Worm (Caenorhabditis elegans) whole organism, early embryonic: ENCODE data around the gene Y70C5A.4.

ENCODE experiments used
- ama-1 ChIP-seq: fragments of 150-350 bp; optimal IDR thresholded peaks from 2 replicates; lab custom pipeline; 2014
- ceh-13 ChIP-seq: fragments of 200-800 bp; sonication (Bioruptor generic); optimal IDR thresholded peaks from 2 replicates; lab custom pipeline; 2018; ENCODE audit warnings: mild to moderate bottlenecking, missing genetic modification characterization, missing compliant biosample characterization
- ceh-36 ChIP-seq: sonication (generic microtip); optimal IDR thresholded peaks from 2 replicates; lab custom pipeline; 2016; ENCODE audit warnings: missing genetic modification characterization, inconsistent platforms, missing compliant biosample characterization
- flt-1 ChIP-seq: fragments of 200-800 bp; sonication (Bioruptor generic); IDR thresholded peaks from 2 replicates; pipeline ENCODE4 v1.3.6; 2022; ENCODE audit warnings: missing genetic modification characterization, missing compliant biosample characterization
- hmbx-1 ChIP-seq: sonication (generic microtip); optimal IDR thresholded peaks from 2 replicates; lab custom pipeline; 2016; ENCODE audit warnings: mild to moderate bottlenecking, missing genetic modification characterization, missing compliant biosample characterization
- hmg-4 ChIP-seq: fragments of 200-800 bp; sonication (Bioruptor generic); optimal IDR thresholded peaks from 2 replicates; lab custom pipeline; 2018; ENCODE audit warnings: mild to moderate bottlenecking, missing genetic modification characterization, missing compliant biosample characterization
- hnd-1 ChIP-seq: sonication (generic microtip); optimal IDR thresholded peaks from 2 replicates; lab custom pipeline; 2016; ENCODE audit warnings: missing genetic modification characterization, missing compliant biosample characterization
- pes-1 ChIP-seq: fragments of 200-800 bp; sonication (Bioruptor generic); IDR thresholded peaks from 2 replicates; pipeline ENCODE4 v1.3.6; 2022; ENCODE audit warnings: missing genetic modification reagents, missing genetic modification characterization, missing compliant biosample characterization
- scrt-1 ChIP-seq: fragments of 200-800 bp; sonication (Bioruptor generic); IDR thresholded peaks from 2 replicates; pipeline ENCODE4 v1.3.6; 2022; ENCODE audit warnings: missing genetic modification characterization, missing compliant biosample characterization
- sea-1 ChIP-seq: fragments of 200-800 bp; sonication (Bioruptor generic); conservative IDR thresholded peaks from 2 replicates; pipeline ENCODE4 v1.3.6; 2022; ENCODE audit warnings: missing genetic modification characterization, missing compliant biosample characterization
- tbx-11 ChIP-seq: fragments of 200-800 bp; sonication (Bioruptor generic); IDR thresholded peaks from 2 replicates; pipeline ENCODE4 v1.3.6; 2022; ENCODE audit warnings: missing genetic modification characterization, missing compliant biosample characterization
- tra-4 ChIP-seq: sonication (generic microtip); optimal IDR thresholded peaks from 2 replicates; lab custom pipeline; 2017; ENCODE audit warnings: missing genetic modification characterization, missing compliant biosample characterization

DNA sequence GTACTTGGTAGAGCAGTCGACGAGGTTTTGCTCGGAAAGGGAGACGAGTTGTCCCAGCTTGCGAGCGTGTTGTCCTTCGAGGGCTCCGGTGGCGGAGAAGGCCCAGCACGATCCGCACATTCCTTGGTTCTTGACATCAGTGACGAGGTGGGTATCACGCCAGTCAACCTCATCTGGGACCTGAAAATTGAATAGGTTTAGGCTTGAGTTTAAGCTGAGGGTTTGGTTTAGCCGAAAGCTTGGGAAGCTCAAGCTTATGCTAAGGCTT, 23.8 kb upstream of the Y70C5A.4 start:
- TF ChIP-seq ama-1 (lab: Kevin White, UChicago) (no peak), sea-1 (no peak), pes-1 (GFP tag; lab: Robert Waterston, UW) (no peak), tra-4 (tag; lab: Kevin White, UChicago) (no peak), hnd-1 (no peak), hmg-4 (GFP tag; lab: Kevin White, UChicago) (no peak), tbx-11 (no peak), scrt-1 (GFP tag; lab: Robert Waterston, UW) (no peak), ceh-13 (no peak), ceh-36 (no peak), hmbx-1 (no peak), flt-1 (GFP tag; lab: Robert Waterston, UW) (no peak)
